Worm (Caenorhabditis elegans): ENCODE data around the gene T21C9.6.

The T21C9.6 gene

ce11 chrV:10576319-10576718, 5.4 kb upstream of the T21C9.6 start, which contains the start of gene vps-54:
vps-54 (minus strand) TSS chrV:10576419.
- no peak for TF ChIP-seq scrt-1 (GFP tag; IDR thresholded peaks at IDR 0.05)
- no peak for TF ChIP-seq ama-1 (optimal IDR thresholded peaks at IDR 0.05)
- TF ChIP-seq pes-1 (GFP tag; IDR thresholded peaks at IDR 0.05), result no peak
- TF ChIP-seq B0310.2 (tag; optimal IDR thresholded peaks at IDR 0.05), result no peak
- TF ChIP-seq hnd-1 (tag; optimal IDR thresholded peaks at IDR 0.05), result no peak
- TF ChIP-seq hmg-4 (GFP tag; optimal IDR thresholded peaks at IDR 0.05), result no peak
- TF ChIP-seq aly-1 (tag; optimal IDR thresholded peaks at IDR 0.05), result no peak
- no peak for TF ChIP-seq tra-4 (tag; optimal IDR thresholded peaks at IDR 0.05)
- TF ChIP-seq tbx-11 (GFP tag; IDR thresholded peaks at IDR 0.05), result no peak
- TF ChIP-seq ceh-36 (tag; optimal IDR thresholded peaks at IDR 0.05), result no peak
- TF ChIP-seq sea-1 (GFP tag; conservative IDR thresholded peaks at IDR 0.05), result no peak
- TF ChIP-seq tbx-37 (GFP tag; conservative IDR thresholded peaks at IDR 0.05), result no peak
- TF ChIP-seq ceh-13 (GFP tag; optimal IDR thresholded peaks at IDR 0.05), result no peak
- no peak for TF ChIP-seq hmbx-1 (tag; optimal IDR thresholded peaks at IDR 0.05)

ce11 chrV:10578226-10578625, 3.5 kb upstream of the T21C9.6 start, which contains the start of gene mics-1:
mics-1 (minus strand) TSS chrV:10578326.
- TF ChIP-seq scrt-1 (GFP tag; IDR thresholded peaks at IDR 0.05) (no peak), ceh-36 (tag; optimal IDR thresholded peaks at IDR 0.05) (no peak), aly-1 (tag; optimal IDR thresholded peaks at IDR 0.05) (no peak), hnd-1 (tag; optimal IDR thresholded peaks at IDR 0.05) (no peak), flt-1 (GFP tag; IDR thresholded peaks at IDR 0.05) (no peak), tra-4 (tag; optimal IDR thresholded peaks at IDR 0.05) (no peak), pes-1 (GFP tag; IDR thresholded peaks at IDR 0.05) (no peak), ceh-13 (GFP tag; optimal IDR thresholded peaks at IDR 0.05) (no peak), sea-1 (GFP tag; conservative IDR thresholded peaks at IDR 0.05) (no peak), ama-1 (optimal IDR thresholded peaks at IDR 0.05) (no peak), hmg-4 (GFP tag; optimal IDR thresholded peaks at IDR 0.05) (no peak), F13C5.2 (tag; optimal IDR thresholded peaks at IDR 0.05) (no peak), hmbx-1 (tag; optimal IDR thresholded peaks at IDR 0.05) (no peak), B0310.2 (tag; optimal IDR thresholded peaks at IDR 0.05) (no peak), tbx-11 (GFP tag; IDR thresholded peaks at IDR 0.05) (no peak), ets-7 (tag; optimal IDR thresholded peaks at IDR 0.05) (no peak), tbx-37 (GFP tag; conservative IDR thresholded peaks at IDR 0.05) (no peak)

- TF ChIP-seq F13C5.2 (tag; optimal IDR thresholded peaks at IDR 0.05), result peak; percentile 54
- TF ChIP-seq scrt-1 (GFP tag; IDR thresholded peaks at IDR 0.05), result no peak
- TF ChIP-seq ets-7 (tag; optimal IDR thresholded peaks at IDR 0.05), result no peak
- no peak for TF ChIP-seq aly-1 (tag; optimal IDR thresholded peaks at IDR 0.05)
- no peak for TF ChIP-seq hnd-1 (tag; optimal IDR thresholded peaks at IDR 0.05)
- TF ChIP-seq sea-1 (GFP tag; conservative IDR thresholded peaks at IDR 0.05), result no peak
- no peak for TF ChIP-seq hmbx-1 (tag; optimal IDR thresholded peaks at IDR 0.05)
- TF ChIP-seq hmg-4 (GFP tag; optimal IDR thresholded peaks at IDR 0.05), result no peak
- 0 out of 2 replicates have a peak, but pooled peaks have one; percentile 31 for TF ChIP-seq tbx-37 (GFP tag; conservative IDR thresholded peaks at IDR 0.05)
Observed at ce11 chrV:10578938-10579337, 2.7 kb upstream of the T21C9.6 start, which contains the start of the genes erh-1 and lpd-9. erh-1 (minus strand) TSS chrV:10579141. lpd-9 (plus strand) TSS chrV:10579305.

- TF ChIP-seq aly-1 (tag; optimal IDR thresholded peaks at IDR 0.05) (no peak), flt-1 (GFP tag; IDR thresholded peaks at IDR 0.05) (no peak), ceh-13 (GFP tag; optimal IDR thresholded peaks at IDR 0.05) (no peak), pes-1 (GFP tag; IDR thresholded peaks at IDR 0.05) (no peak), B0310.2 (tag; optimal IDR thresholded peaks at IDR 0.05) (no peak), ceh-36 (tag; optimal IDR thresholded peaks at IDR 0.05) (no peak)
Observed at ce11 chrV:10580638-10581037, 1.0 kb upstream of the T21C9.6 start.

ce11 chrV:10588694-10589093, 7.0 kb downstream of the T21C9.6 start, which contains the start of gene srg-32:
srg-32 (minus strand) TSS chrV:10588794.
- TF ChIP-seq ceh-13 (GFP tag; optimal IDR thresholded peaks at IDR 0.05), result no peak
- no peak for TF ChIP-seq pes-1 (GFP tag; IDR thresholded peaks at IDR 0.05)
- TF ChIP-seq scrt-1 (GFP tag; IDR thresholded peaks at IDR 0.05), result no peak
- no peak for TF ChIP-seq tbx-37 (GFP tag; conservative IDR thresholded peaks at IDR 0.05)
- TF ChIP-seq B0310.2 (tag; optimal IDR thresholded peaks at IDR 0.05), result no peak
- TF ChIP-seq tra-4 (tag; optimal IDR thresholded peaks at IDR 0.05), result no peak
- TF ChIP-seq ets-7 (tag; optimal IDR thresholded peaks at IDR 0.05), result no peak
- no peak for TF ChIP-seq tbx-11 (GFP tag; IDR thresholded peaks at IDR 0.05)
- TF ChIP-seq hmbx-1 (tag; optimal IDR thresholded peaks at IDR 0.05), result no peak
- TF ChIP-seq F13C5.2 (tag; optimal IDR thresholded peaks at IDR 0.05), result no peak
- no peak for TF ChIP-seq ama-1 (optimal IDR thresholded peaks at IDR 0.05)
- TF ChIP-seq ceh-36 (tag; optimal IDR thresholded peaks at IDR 0.05), result no peak
- no peak for TF ChIP-seq sea-1 (GFP tag; conservative IDR thresholded peaks at IDR 0.05)
- TF ChIP-seq flt-1 (GFP tag; IDR thresholded peaks at IDR 0.05), result no peak
- TF ChIP-seq hnd-1 (tag; optimal IDR thresholded peaks at IDR 0.05), result no peak
- no peak for TF ChIP-seq hmg-4 (GFP tag; optimal IDR thresholded peaks at IDR 0.05)
- TF ChIP-seq aly-1 (tag; optimal IDR thresholded peaks at IDR 0.05), result no peak

- no peak for TF ChIP-seq sea-1 (GFP tag; conservative IDR thresholded peaks at IDR 0.05)
- no peak for TF ChIP-seq pes-1 (GFP tag; IDR thresholded peaks at IDR 0.05)
- TF ChIP-seq B0310.2 (tag; optimal IDR thresholded peaks at IDR 0.05), result no peak
- no peak for TF ChIP-seq hnd-1 (tag; optimal IDR thresholded peaks at IDR 0.05)
- TF ChIP-seq ceh-13 (GFP tag; optimal IDR thresholded peaks at IDR 0.05), result no peak
- TF ChIP-seq flt-1 (GFP tag; IDR thresholded peaks at IDR 0.05), result no peak
- TF ChIP-seq hmbx-1 (tag; optimal IDR thresholded peaks at IDR 0.05), result no peak
- no peak for TF ChIP-seq tbx-11 (GFP tag; IDR thresholded peaks at IDR 0.05)
- no peak for TF ChIP-seq aly-1 (tag; optimal IDR thresholded peaks at IDR 0.05)
- TF ChIP-seq ets-7 (tag; optimal IDR thresholded peaks at IDR 0.05), result no peak
- TF ChIP-seq hmg-4 (GFP tag; optimal IDR thresholded peaks at IDR 0.05), result no peak
- TF ChIP-seq ceh-36 (tag; optimal IDR thresholded peaks at IDR 0.05), result no peak
- no peak for TF ChIP-seq tbx-37 (GFP tag; conservative IDR thresholded peaks at IDR 0.05)
- no peak for TF ChIP-seq F13C5.2 (tag; optimal IDR thresholded peaks at IDR 0.05)
- TF ChIP-seq ama-1 (optimal IDR thresholded peaks at IDR 0.05), result no peak
- no peak for TF ChIP-seq tra-4 (tag; optimal IDR thresholded peaks at IDR 0.05)
Observed at ce11 chrV:10589774-10590528, 8.3 kb downstream of the T21C9.6 start, which contains the start of gene ttr-23. ttr-23 (minus strand) TSS chrV:10589860.

All from whole organism, early embryonic.